Worm (Caenorhabditis elegans) whole organism, L2 larva: ENCODE results near the gene B0524.3.

Experiments used
- F13H6.1 ChIP-seq: sonication (generic microtip); optimal IDR thresholded peaks from 2 replicates; lab custom pipeline; 2016; ENCODE audit warnings: missing genetic modification characterization, missing compliant biosample characterization
- Y55F3AM.14 ChIP-seq: fragments of 200-800 bp; sonication (Bioruptor generic); optimal IDR thresholded peaks from 2 replicates; lab custom pipeline; 2018; ENCODE audit warnings: mild to moderate bottlenecking, missing genetic modification characterization, missing compliant biosample characterization
- alr-1 ChIP-seq: fragments of 150-350 bp; optimal IDR thresholded peaks from 2 replicates; lab custom pipeline; 2014; ENCODE audit warnings: missing biosample characterization, missing genetic modification characterization
- ama-1 ChIP-seq: fragments of 150-350 bp; optimal IDR thresholded peaks from 2 replicates; lab custom pipeline; 2018; ENCODE audit warnings: inconsistent platforms
- blmp-1 ChIP-seq: sonication (generic microtip); optimal IDR thresholded peaks from 2 replicates; lab custom pipeline; 2017; ENCODE audit warnings: missing genetic modification characterization, mild to moderate bottlenecking, missing compliant biosample characterization, antibody characterized with exemption, moderate library complexity; ENCODE audit not compliant: insufficient read depth
- ceh-82 ChIP-seq: fragments of 150-350 bp; optimal IDR thresholded peaks from 2 replicates; lab custom pipeline; 2014; ENCODE audit warnings: missing biosample characterization, missing genetic modification characterization
- crh-2 ChIP-seq: sonication (generic microtip); optimal IDR thresholded peaks from 2 replicates; lab custom pipeline; 2017; ENCODE audit warnings: missing biosample characterization, missing genetic modification characterization
- dmd-4 ChIP-seq: sonication (generic microtip); optimal IDR thresholded peaks from 2 replicates; lab custom pipeline; 2017; ENCODE audit warnings: missing biosample characterization, missing genetic modification characterization
- egl-27 ChIP-seq: sonication (generic microtip); optimal IDR thresholded peaks from 3 replicates; lab custom pipeline; 2017; ENCODE audit warnings: missing biosample characterization, missing genetic modification reagents, missing genetic modification characterization
- elt-1 ChIP-seq: fragments of 150-350 bp; optimal IDR thresholded peaks from 2 replicates; lab custom pipeline; 2014; ENCODE audit warnings: missing biosample characterization, missing genetic modification characterization
- elt-3 ChIP-seq: sonication (generic microtip); optimal IDR thresholded peaks from 2 replicates; lab custom pipeline; 2017; ENCODE audit warnings: missing biosample characterization, missing genetic modification characterization
- fos-1 ChIP-seq: fragments of 150-350 bp; optimal IDR thresholded peaks from 2 replicates; lab custom pipeline; 2014; ENCODE audit warnings: missing biosample characterization, missing genetic modification characterization
- gmeb-1 ChIP-seq: fragments of 150-350 bp; optimal IDR thresholded peaks from 2 replicates; lab custom pipeline; 2014; ENCODE audit warnings: missing biosample characterization, missing genetic modification characterization
- lin-13 ChIP-seq: fragments of 150-350 bp; optimal IDR thresholded peaks from 2 replicates; lab custom pipeline; 2014; ENCODE audit warnings: missing biosample characterization, missing genetic modification reagents, missing genetic modification characterization
- lsy-2 ChIP-seq, 2 experiments: fragments of 150-350 bp in 1 of 2; sonication (generic microtip) in 1 of 2; optimal IDR thresholded peaks; 2 replicates each; lab custom pipeline; 2014 to 2017; ENCODE audit warnings: missing biosample characterization in 2 of 2, missing genetic modification characterization in 2 of 2
- mab-5 ChIP-seq: fragments of 150-350 bp; optimal IDR thresholded peaks from 2 replicates; lab custom pipeline; 2014; ENCODE audit warnings: missing biosample characterization, missing genetic modification characterization
- mbf-1 ChIP-seq: sonication (generic microtip); optimal IDR thresholded peaks from 2 replicates; lab custom pipeline; 2017; ENCODE audit warnings: missing biosample characterization, missing genetic modification characterization
- mdl-1 ChIP-seq, 2 experiments: fragments of 150-350 bp in 1 of 2; sonication (generic microtip) in 1 of 2; optimal IDR thresholded peaks; 2 replicates each; lab custom pipeline; 2017; ENCODE audit warnings: missing biosample characterization in 2 of 2, missing genetic modification characterization in 2 of 2
- nhr-10 ChIP-seq: sonication (generic microtip); optimal IDR thresholded peaks from 2 replicates; lab custom pipeline; 2017; ENCODE audit warnings: missing biosample characterization, missing genetic modification characterization
- nhr-11 ChIP-seq: fragments of 150-350 bp; optimal IDR thresholded peaks from 2 replicates; lab custom pipeline; 2014; ENCODE audit warnings: missing biosample characterization, missing genetic modification characterization
- nhr-12 ChIP-seq: fragments of 150-350 bp; optimal IDR thresholded peaks from 2 replicates; lab custom pipeline; 2014; ENCODE audit warnings: missing biosample characterization, missing genetic modification characterization
- nhr-129 ChIP-seq: fragments of 150-350 bp; optimal IDR thresholded peaks from 2 replicates; lab custom pipeline; 2014; ENCODE audit warnings: missing biosample characterization, missing genetic modification characterization
- nhr-21 ChIP-seq: fragments of 150-350 bp; optimal IDR thresholded peaks from 2 replicates; lab custom pipeline; 2014; ENCODE audit warnings: missing biosample characterization, missing genetic modification characterization
- nhr-23 ChIP-seq: fragments of 150-350 bp; optimal IDR thresholded peaks from 2 replicates; lab custom pipeline; 2014; ENCODE audit warnings: missing biosample characterization, missing genetic modification reagents, missing genetic modification characterization
- nhr-25 ChIP-seq: fragments of 150-350 bp; sonication (generic microtip); optimal IDR thresholded peaks from 3 replicates; lab custom pipeline; 2014; ENCODE audit warnings: missing biosample characterization, missing genetic modification characterization
- nhr-77 ChIP-seq: fragments of 150-350 bp; optimal IDR thresholded peaks from 2 replicates; lab custom pipeline; 2014; ENCODE audit warnings: missing biosample characterization, missing genetic modification characterization
- peb-1 ChIP-seq: fragments of 150-350 bp; optimal IDR thresholded peaks from 2 replicates; lab custom pipeline; 2014; ENCODE audit warnings: missing biosample characterization, missing genetic modification characterization
- skn-1 ChIP-seq: sonication (generic microtip); optimal IDR thresholded peaks from 2 replicates; lab custom pipeline; 2017; ENCODE audit warnings: missing biosample characterization, missing genetic modification characterization
- sma-9 ChIP-seq, 2 experiments: fragments of 150-350 bp in 1 of 2; sonication (generic microtip) in 1 of 2; optimal IDR thresholded peaks; 2 replicates each; lab custom pipeline; 2014 to 2016; ENCODE audit warnings: missing genetic modification characterization in 2 of 2, mild to moderate bottlenecking in 1 of 2, missing biosample characterization in 1 of 2, missing compliant biosample characterization in 1 of 2, missing genetic modification reagents in 1 of 2, moderate library complexity in 1 of 2
- snpc-4 ChIP-seq: fragments of 150-350 bp; optimal IDR thresholded peaks from 2 replicates; lab custom pipeline; 2014; ENCODE audit warnings: missing biosample characterization, missing genetic modification characterization
- unc-39 ChIP-seq: fragments of 150-350 bp; optimal IDR thresholded peaks from 2 replicates; lab custom pipeline; 2014; ENCODE audit warnings: missing biosample characterization, missing genetic modification characterization
- unc-55 ChIP-seq: fragments of 150-350 bp; sonication (generic microtip); optimal IDR thresholded peaks from 3 replicates; lab custom pipeline; 2014; ENCODE audit warnings: missing biosample characterization, missing genetic modification reagents, missing genetic modification characterization
- unc-62 ChIP-seq: fragments of 150-350 bp; optimal IDR thresholded peaks from 2 replicates; lab custom pipeline; 2014; ENCODE audit warnings: missing biosample characterization, missing genetic modification reagents, missing genetic modification characterization
- zag-1 ChIP-seq: fragments of 150-350 bp; optimal IDR thresholded peaks from 2 replicates; lab custom pipeline; 2014; ENCODE audit warnings: missing biosample characterization, missing genetic modification characterization
- ztf-1 ChIP-seq: fragments of 200-800 bp; sonication (Bioruptor generic); conservative IDR thresholded peaks from 2 replicates; pipeline ENCODE4 v1.3.6; 2022; ENCODE audit warnings: missing genetic modification characterization, missing compliant biosample characterization
- ztf-11 ChIP-seq: sonication (generic microtip); optimal IDR thresholded peaks from 2 replicates; lab custom pipeline; 2017; ENCODE audit warnings: missing biosample characterization, missing genetic modification characterization
- ztf-4 ChIP-seq: fragments of 150-350 bp; optimal IDR thresholded peaks from 2 replicates; lab custom pipeline; 2014; ENCODE audit warnings: missing biosample characterization, missing genetic modification characterization

The B0524.3 gene

ce11 chrIII:1927230-1927629, 39.8 kb downstream of the B0524.3 start:
- TF ChIP-seq lsy-2 (tag; optimal IDR thresholded peaks at IDR 0.05; lab: Kevin White, UChicago) (peak; percentile 14 to 29), lin-13 (peak; percentile 21), dmd-4 (tag; lab: Kevin White, UChicago) (no peak), nhr-77 (tag; lab: Kevin White, UChicago) (no peak), ama-1 (no peak)

DNA sequence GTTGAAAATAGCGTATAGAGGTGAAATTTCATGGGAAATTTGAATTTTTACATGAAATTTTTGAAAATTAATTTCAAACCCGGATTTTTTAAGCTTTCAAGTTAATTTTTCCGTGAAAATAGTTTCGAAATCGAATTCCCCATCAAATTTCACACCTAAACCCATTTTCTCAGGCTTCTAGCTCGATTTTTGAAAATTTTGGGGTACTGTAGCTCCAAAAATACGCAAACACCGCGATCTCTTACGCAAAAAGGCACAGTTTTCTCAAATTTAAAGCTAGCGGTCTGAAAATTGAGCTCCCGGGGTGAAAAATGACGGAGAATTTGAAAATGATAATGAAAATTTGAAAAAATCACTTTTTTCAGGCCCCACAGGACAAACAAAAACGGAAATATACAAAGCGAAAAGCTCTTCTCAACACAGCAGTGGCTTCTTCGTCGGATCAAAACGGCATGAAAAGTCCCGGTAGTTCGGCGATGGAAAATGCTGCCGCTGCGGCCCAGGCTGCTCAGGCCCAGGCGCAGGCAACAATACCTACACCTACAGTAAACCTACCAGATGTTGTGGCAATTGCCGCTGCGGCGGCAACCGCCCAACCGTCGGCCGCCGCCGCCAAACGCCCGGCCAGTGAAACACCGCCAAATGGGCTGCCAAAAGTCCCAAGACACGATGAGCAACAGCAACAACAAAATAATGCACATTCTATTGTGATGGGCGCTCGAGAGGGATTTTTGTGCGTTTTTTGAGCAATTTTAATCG, 41.5 kb downstream of the B0524.3 start:
- TF ChIP-seq ztf-4 (no peak), lsy-2 (tag; optimal IDR thresholded peaks at IDR 0.05; lab: Kevin White, UChicago) (peak; percentile 2 to 63), lin-13 (peak; percentile 60), Y55F3AM.14 (GFP tag; lab: Kevin White, UChicago) (no peak), nhr-129 (tag; lab: Kevin White, UChicago) (no peak), nhr-10 (tag; lab: Kevin White, UChicago) (no peak), dmd-4 (tag; lab: Kevin White, UChicago) (no peak), ztf-11 (tag; lab: Kevin White, UChicago) (no peak), skn-1 (tag; lab: Kevin White, UChicago) (no peak), alr-1 (tag; lab: Kevin White, UChicago) (no peak), fos-1 (tag; lab: Kevin White, UChicago) (no peak), nhr-12 (tag; lab: Kevin White, UChicago) (no peak)

DNA sequence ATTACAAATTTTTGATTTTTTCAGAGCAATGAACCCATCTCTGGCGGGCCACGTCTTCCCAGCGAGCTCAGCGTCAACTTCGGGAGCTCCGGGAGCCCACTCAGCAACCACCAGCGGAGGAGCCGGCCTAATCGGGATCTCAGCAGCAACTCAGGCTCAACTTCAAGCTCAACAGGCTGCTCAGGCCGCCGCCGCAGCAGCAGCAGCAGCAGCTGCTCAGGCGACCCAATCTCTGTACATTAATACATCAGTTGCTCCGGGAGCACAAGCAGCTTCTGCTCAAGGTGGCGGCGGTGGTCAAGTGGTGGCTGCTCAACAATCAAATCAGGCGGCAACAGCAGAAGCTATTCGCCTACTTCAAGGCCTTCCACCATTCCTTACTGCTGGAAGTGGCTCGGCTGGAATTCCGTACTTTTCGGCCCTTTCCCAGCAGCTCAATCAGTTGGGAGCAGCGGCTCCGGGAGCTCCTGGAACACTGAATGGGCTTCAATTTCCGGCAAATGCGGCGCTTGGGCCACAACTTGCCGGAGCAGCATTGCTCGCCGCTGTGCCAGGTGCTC, 43.3 kb downstream of the B0524.3 start:
- no peak for TF ChIP-seq blmp-1 (tag; lab: Kevin White, UChicago)
- TF ChIP-seq egl-27 (tag; lab: Kevin White, UChicago) = no peak
- TF ChIP-seq Y55F3AM.14 (GFP tag; lab: Kevin White, UChicago) = no peak
- TF ChIP-seq nhr-25 (tag; lab: Kevin White, UChicago) = no peak
- no peak for TF ChIP-seq nhr-10 (tag; lab: Kevin White, UChicago)
- no peak for TF ChIP-seq fos-1 (tag; lab: Kevin White, UChicago)
- TF ChIP-seq nhr-23 (tag; lab: Kevin White, UChicago) = no peak
- no peak for TF ChIP-seq nhr-11 (tag; lab: Kevin White, UChicago)
- TF ChIP-seq sma-9 (GFP tag; optimal IDR thresholded peaks at IDR 0.05; lab: Kevin White, UChicago) = no peak
- no peak for TF ChIP-seq sma-9 (tag; optimal IDR thresholded peaks at IDR 0.05; lab: Kevin White, UChicago)
- no peak for TF ChIP-seq ceh-82 (tag; lab: Kevin White, UChicago)
- no peak for TF ChIP-seq unc-62 (GFP tag; lab: Kevin White, UChicago)
- TF ChIP-seq snpc-4 = no peak
- TF ChIP-seq dmd-4 (tag; lab: Kevin White, UChicago) = no peak
- TF ChIP-seq nhr-12 (tag; lab: Kevin White, UChicago) = no peak
- no peak for TF ChIP-seq skn-1 (tag; lab: Kevin White, UChicago)
- no peak for TF ChIP-seq ztf-11 (tag; lab: Kevin White, UChicago)
- no peak for TF ChIP-seq mbf-1 (tag; lab: Kevin White, UChicago)

ce11 chrIII:1931509-1931908, 44.1 kb downstream of the B0524.3 start:
- TF ChIP-seq elt-3 (tag; lab: Kevin White, UChicago) = no peak
- TF ChIP-seq Y55F3AM.14 (GFP tag; lab: Kevin White, UChicago) = no peak
- TF ChIP-seq crh-2 (tag; lab: Kevin White, UChicago) = no peak
- TF ChIP-seq dmd-4 (tag; lab: Kevin White, UChicago) = no peak
- TF ChIP-seq lin-13 = peak; percentile 26
- TF ChIP-seq nhr-12 (tag; lab: Kevin White, UChicago) = no peak
- TF ChIP-seq blmp-1 (tag; lab: Kevin White, UChicago) = no peak
- peak in 1 of 2 experiments; percentile 63 for TF ChIP-seq lsy-2 (tag; optimal IDR thresholded peaks at IDR 0.05; lab: Kevin White, UChicago)
- TF ChIP-seq ztf-1 = no peak
- TF ChIP-seq, all 48 proteins: peak for 2

DNA sequence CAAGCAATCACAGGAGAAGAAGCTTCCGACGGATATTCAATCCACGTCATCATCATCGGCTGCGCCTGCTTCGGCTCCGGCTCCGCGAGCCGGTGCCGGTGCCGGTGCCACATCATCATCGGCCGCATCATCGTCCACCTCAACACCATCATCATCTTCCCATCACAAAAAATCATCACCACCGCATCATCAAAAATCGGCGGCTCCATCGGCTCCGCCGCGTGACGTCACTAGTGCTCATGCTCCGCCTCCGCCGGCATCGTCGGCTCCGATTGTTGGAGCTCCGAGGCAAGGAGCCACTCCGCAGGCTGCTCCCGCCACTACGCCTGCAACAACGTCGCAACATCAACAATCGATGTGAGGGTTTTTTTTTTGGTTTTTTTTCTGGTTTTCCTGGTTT, 44.6 kb downstream of the B0524.3 start:
- TF ChIP-seq fos-1 (tag; lab: Kevin White, UChicago) = no peak
- TF ChIP-seq unc-55 (GFP tag; lab: Kevin White, UChicago) = no peak
- no peak for TF ChIP-seq peb-1 (tag; lab: Kevin White, UChicago)
- no peak for TF ChIP-seq zag-1 (tag; lab: Kevin White, UChicago)
- no peak for TF ChIP-seq ztf-1
- no peak for TF ChIP-seq unc-39 (tag; lab: Kevin White, UChicago)
- TF ChIP-seq nhr-77 (tag; lab: Kevin White, UChicago) = no peak
- no peak for TF ChIP-seq F13H6.1
- TF ChIP-seq nhr-12 (tag; lab: Kevin White, UChicago) = no peak
- TF ChIP-seq mab-5 (tag; lab: Kevin White, UChicago) = no peak
- TF ChIP-seq elt-1 (tag; lab: Kevin White, UChicago) = no peak
- no peak for TF ChIP-seq alr-1 (tag; lab: Kevin White, UChicago)
- no peak for TF ChIP-seq blmp-1 (tag; lab: Kevin White, UChicago)
- no peak for TF ChIP-seq mdl-1 (tag; optimal IDR thresholded peaks at IDR 0.05; lab: Kevin White, UChicago)
- TF ChIP-seq nhr-21 = no peak
- no peak for TF ChIP-seq gmeb-1 (tag; lab: Kevin White, UChicago)
- TF ChIP-seq nhr-11 (tag; lab: Kevin White, UChicago) = no peak
